Fruit fly (Drosophila melanogaster) whole organism, embryonic: ENCODE results near the gene Tomosyn.

Source experiments
- CG10267 ChIP-seq: fragments of 200-800 bp; sonication (Bioruptor generic); optimal IDR thresholded peaks from 2 replicates; lab custom pipeline; 2018; ENCODE audit warnings: missing biosample characterization, mild to moderate bottlenecking, missing genetic modification characterization, moderate library complexity
- CG10565 ChIP-seq: fragments of 200-800 bp; sonication (Bioruptor generic); optimal IDR thresholded peaks from 3 replicates; lab custom pipeline; 2016; ENCODE audit warnings: missing biosample characterization, mild to moderate bottlenecking, missing genetic modification characterization
- CG10654 ChIP-seq: fragments of 200-800 bp; sonication (Bioruptor generic); optimal IDR thresholded peaks from 2 replicates; lab custom pipeline; 2016; ENCODE audit warnings: missing biosample characterization, missing genetic modification characterization
- CG12104 ChIP-seq: fragments of 200-800 bp; sonication (Bioruptor generic); optimal IDR thresholded peaks from 3 replicates; lab custom pipeline; 2016; ENCODE audit warnings: missing biosample characterization, missing genetic modification characterization
- CG12744 ChIP-seq: fragments of 200-800 bp; sonication (Bioruptor generic); optimal IDR thresholded peaks from 2 replicates; lab custom pipeline; 2016; ENCODE audit warnings: missing biosample characterization, missing genetic modification characterization
- CG13624 ChIP-seq: fragments of 200-800 bp; sonication (Bioruptor generic); optimal IDR thresholded peaks from 2 replicates; lab custom pipeline; 2016; ENCODE audit warnings: missing biosample characterization, missing genetic modification characterization
- CG15011 ChIP-seq: fragments of 200-800 bp; sonication (Bioruptor generic); optimal IDR thresholded peaks from 3 replicates; lab custom pipeline; 2018; ENCODE audit warnings: missing biosample characterization, mild to moderate bottlenecking, missing genetic modification characterization
- CG15479 ChIP-seq: fragments of 200-800 bp; sonication (Bioruptor generic); optimal IDR thresholded peaks from 3 replicates; lab custom pipeline; 2019; ENCODE audit warnings: missing biosample characterization, mild to moderate bottlenecking, missing genetic modification characterization, moderate library complexity
- CG15514 ChIP-seq: fragments of 200-800 bp; sonication (Bioruptor generic); optimal IDR thresholded peaks from 3 replicates; lab custom pipeline; 2017; ENCODE audit warnings: missing biosample characterization, missing genetic modification characterization, mild to moderate bottlenecking, moderate library complexity, missing genetic modification reagents
- CG17361 ChIP-seq: fragments of 200-800 bp; sonication (Bioruptor generic); IDR thresholded peaks from 3 replicates; pipeline ENCODE4 v1.3.6; 2022; ENCODE audit warnings: missing biosample characterization, missing genetic modification characterization
- CG17802 ChIP-seq: fragments of 200-800 bp; sonication (Bioruptor generic); optimal IDR thresholded peaks from 2 replicates; lab custom pipeline; 2018; ENCODE audit warnings: missing biosample characterization, mild to moderate bottlenecking, missing genetic modification characterization, moderate library complexity
- CG18599 ChIP-seq: fragments of 200-800 bp; sonication (Bioruptor generic); optimal IDR thresholded peaks from 3 replicates; lab custom pipeline; 2017; ENCODE audit warnings: missing biosample characterization, missing genetic modification characterization, mild to moderate bottlenecking, moderate library complexity, missing genetic modification reagents
- CG18619 ChIP-seq: fragments of 200-800 bp; sonication (Bioruptor generic); optimal IDR thresholded peaks from 3 replicates; lab custom pipeline; 2017; ENCODE audit warnings: missing biosample characterization, mild to moderate bottlenecking, missing genetic modification characterization
- CG3163 ChIP-seq: fragments of 200-800 bp; sonication (Bioruptor generic); optimal IDR thresholded peaks from 3 replicates; lab custom pipeline; 2016; ENCODE audit warnings: missing biosample characterization, missing genetic modification characterization
- CG4820 ChIP-seq: fragments of 200-800 bp; sonication (Bioruptor generic); optimal IDR thresholded peaks from 3 replicates; lab custom pipeline; 2016; ENCODE audit warnings: missing biosample characterization, missing genetic modification characterization
- CG7839 ChIP-seq: fragments of 200-800 bp; sonication (Bioruptor generic); optimal IDR thresholded peaks from 3 replicates; lab custom pipeline; 2018; ENCODE audit warnings: missing biosample characterization, mild to moderate bottlenecking, missing genetic modification characterization, moderate library complexity
- CrebB ChIP-seq: fragments of 200-800 bp; sonication (Bioruptor generic); optimal IDR thresholded peaks from 3 replicates; lab custom pipeline; 2018; ENCODE audit warnings: missing biosample characterization, mild to moderate bottlenecking, missing genetic modification characterization
- D ChIP-seq, 2 experiments: fragments of 200-800 bp in 1 of 2; fragments of >200 bp in 1 of 2; sonication (Bioruptor generic) in 1 of 2; optimal IDR thresholded peaks; 2 replicates in 1 of 2; 3 replicates in 1 of 2; lab custom pipeline; 2017; ENCODE audit warnings: mild to moderate bottlenecking in 1 of 2, missing biosample characterization in 1 of 2, missing genetic modification characterization in 1 of 2, missing genetic modification reagents in 1 of 2
- ERR ChIP-seq: fragments of 200-800 bp; sonication (Bioruptor generic); optimal IDR thresholded peaks from 2 replicates; lab custom pipeline; 2016; ENCODE audit warnings: missing biosample characterization, missing genetic modification characterization
- Ets65A ChIP-seq: fragments of 200-800 bp; sonication (Bioruptor generic); peaks from one replicate; lab custom pipeline; 2016; ENCODE audit warnings: missing biosample characterization, missing genetic modification characterization
- Hmr ChIP-seq: fragments of 200-800 bp; sonication (Bioruptor generic); optimal IDR thresholded peaks from 3 replicates; lab custom pipeline; 2017; ENCODE audit warnings: mild to moderate bottlenecking, missing biosample characterization, missing genetic modification reagents, missing genetic modification characterization
- Hsf ChIP-seq: fragments of 200-800 bp; sonication (Bioruptor generic); optimal IDR thresholded peaks from 3 replicates; lab custom pipeline; 2016; ENCODE audit warnings: missing biosample characterization, missing genetic modification characterization
- Kr ChIP-seq: fragments of 200-800 bp; sonication (Bioruptor generic); optimal IDR thresholded peaks from 2 replicates; lab custom pipeline; 2017; ENCODE audit warnings: missing biosample characterization, mild to moderate bottlenecking, missing genetic modification characterization
- Mes4 ChIP-seq: fragments of 200-800 bp; sonication (Bioruptor generic); optimal IDR thresholded peaks from 2 replicates; lab custom pipeline; 2016; ENCODE audit warnings: missing biosample characterization, missing genetic modification characterization
- Nf-YB ChIP-seq: fragments of 200-800 bp; sonication (Bioruptor generic); optimal IDR thresholded peaks from 3 replicates; lab custom pipeline; 2019; ENCODE audit warnings: missing biosample characterization, mild to moderate bottlenecking, missing genetic modification characterization, moderate library complexity
- NfI ChIP-seq: fragments of 200-800 bp; sonication (Bioruptor generic); optimal IDR thresholded peaks from 3 replicates; lab custom pipeline; 2018; ENCODE audit warnings: missing biosample characterization, mild to moderate bottlenecking, missing genetic modification characterization, moderate library complexity
- Sin3A ChIP-seq: fragments of >200 bp; optimal IDR thresholded peaks from 2 replicates; lab custom pipeline; 2018
- Sox102F ChIP-seq: fragments of 200-800 bp; sonication (Bioruptor generic); optimal IDR thresholded peaks from 2 replicates; lab custom pipeline; 2018; ENCODE audit warnings: missing biosample characterization, mild to moderate bottlenecking, missing genetic modification characterization, moderate library complexity
- Vsx1 ChIP-seq: fragments of 200-800 bp; sonication (Bioruptor generic); optimal IDR thresholded peaks from 2 replicates; lab custom pipeline; 2017; ENCODE audit warnings: missing biosample characterization, mild to moderate bottlenecking, missing genetic modification characterization, missing genetic modification reagents
- ase ChIP-seq: fragments of 200-800 bp; sonication (Bioruptor generic); IDR thresholded peaks from 3 replicates; pipeline ENCODE4 v1.3.6; 2022; ENCODE audit warnings: missing biosample characterization, missing genetic modification characterization
- caup ChIP-seq: fragments of 200-800 bp; sonication (Bioruptor generic); optimal IDR thresholded peaks from 3 replicates; lab custom pipeline; 2017; ENCODE audit warnings: missing biosample characterization, mild to moderate bottlenecking, missing genetic modification characterization, moderate library complexity; ENCODE audit not compliant: severe bottlenecking
- cg ChIP-seq: fragments of 200-800 bp; sonication (Bioruptor generic); optimal IDR thresholded peaks from 3 replicates; lab custom pipeline; 2019; ENCODE audit warnings: missing biosample characterization, mild to moderate bottlenecking, missing genetic modification characterization, moderate library complexity
- ci ChIP-seq: fragments of 200-800 bp; sonication (Bioruptor generic); IDR thresholded peaks from 3 replicates; pipeline ENCODE4 v1.3.6; 2022; ENCODE audit warnings: missing biosample characterization, missing genetic modification characterization
- dati ChIP-seq: fragments of 200-800 bp; sonication (Bioruptor generic); IDR thresholded peaks from 2 replicates; pipeline ENCODE4 v1.3.6; 2022; ENCODE audit warnings: missing biosample characterization, missing genetic modification characterization
- dpn ChIP-seq, 2 experiments: fragments of 200-800 bp; sonication (Bioruptor generic); optimal IDR thresholded peaks; 3 replicates each; lab custom pipeline; 2016; ENCODE audit warnings: missing biosample characterization in 2 of 2, missing genetic modification characterization in 2 of 2
- dysf ChIP-seq: fragments of 200-800 bp; sonication (Bioruptor generic); IDR thresholded peaks from 3 replicates; pipeline ENCODE4 v1.3.6; 2022; ENCODE audit warnings: missing biosample characterization, missing genetic modification characterization
- en ChIP-seq: fragments of 200-800 bp; sonication (Bioruptor generic); optimal IDR thresholded peaks from 2 replicates; lab custom pipeline; 2016; ENCODE audit warnings: missing biosample characterization, missing genetic modification characterization
- fu2 ChIP-seq: fragments of 200-800 bp; sonication (Bioruptor generic); optimal IDR thresholded peaks from 2 replicates; lab custom pipeline; 2016; ENCODE audit warnings: missing biosample characterization, missing genetic modification characterization
- lmd ChIP-seq: fragments of 200-800 bp; sonication (Bioruptor generic); IDR thresholded peaks from 2 replicates; pipeline ENCODE4 v1.3.6; 2022; ENCODE audit warnings: missing biosample characterization, missing genetic modification characterization
- nau ChIP-seq: fragments of 200-800 bp; sonication (Bioruptor generic); optimal IDR thresholded peaks from 3 replicates; lab custom pipeline; 2017; ENCODE audit warnings: missing biosample characterization, mild to moderate bottlenecking, missing genetic modification characterization, missing genetic modification reagents
- prd ChIP-seq, 3 experiments: fragments of >200 bp in 2 of 3; fragments of 200-800 bp in 1 of 3; sonication (Bioruptor generic) in 1 of 3; optimal IDR thresholded peaks in 2 of 3; IDR thresholded peaks in 1 of 3; 2 replicates in 2 of 3; 3 replicates in 1 of 3; pipeline versions ENCODE4 v1.3.6 to Lab custom; 2017 to 2022; ENCODE audit warnings: missing biosample characterization in 1 of 3, missing genetic modification characterization in 1 of 3
- sd ChIP-seq: fragments of 200-800 bp; sonication (Bioruptor generic); optimal IDR thresholded peaks from 3 replicates; lab custom pipeline; 2018; ENCODE audit warnings: missing biosample characterization, mild to moderate bottlenecking, missing genetic modification characterization, moderate library complexity
- sim ChIP-seq: fragments of 200-800 bp; sonication (Bioruptor generic); IDR thresholded peaks from 2 replicates; pipeline ENCODE4 v1.3.6; 2022; ENCODE audit warnings: missing biosample characterization, missing genetic modification characterization
- sna ChIP-seq: fragments of 200-800 bp; sonication (Bioruptor generic); IDR thresholded peaks from 2 replicates; pipeline ENCODE4 v1.3.6; 2022; ENCODE audit warnings: missing biosample characterization, missing genetic modification characterization; ENCODE audit not compliant: partially characterized antibody
- sqz ChIP-seq: fragments of 200-800 bp; sonication (Bioruptor generic); optimal IDR thresholded peaks from 3 replicates; lab custom pipeline; 2018; ENCODE audit warnings: missing biosample characterization, mild to moderate bottlenecking, missing genetic modification characterization
- trh ChIP-seq: fragments of 200-800 bp; sonication (Bioruptor generic); optimal IDR thresholded peaks from 2 replicates; lab custom pipeline; 2016; ENCODE audit warnings: missing biosample characterization, missing genetic modification characterization
- wek ChIP-seq: fragments of 200-800 bp; sonication (Bioruptor generic); optimal IDR thresholded peaks from 3 replicates; lab custom pipeline; 2018; ENCODE audit warnings: missing biosample characterization, mild to moderate bottlenecking, missing genetic modification characterization, moderate library complexity

Tomosyn gene

DNA sequence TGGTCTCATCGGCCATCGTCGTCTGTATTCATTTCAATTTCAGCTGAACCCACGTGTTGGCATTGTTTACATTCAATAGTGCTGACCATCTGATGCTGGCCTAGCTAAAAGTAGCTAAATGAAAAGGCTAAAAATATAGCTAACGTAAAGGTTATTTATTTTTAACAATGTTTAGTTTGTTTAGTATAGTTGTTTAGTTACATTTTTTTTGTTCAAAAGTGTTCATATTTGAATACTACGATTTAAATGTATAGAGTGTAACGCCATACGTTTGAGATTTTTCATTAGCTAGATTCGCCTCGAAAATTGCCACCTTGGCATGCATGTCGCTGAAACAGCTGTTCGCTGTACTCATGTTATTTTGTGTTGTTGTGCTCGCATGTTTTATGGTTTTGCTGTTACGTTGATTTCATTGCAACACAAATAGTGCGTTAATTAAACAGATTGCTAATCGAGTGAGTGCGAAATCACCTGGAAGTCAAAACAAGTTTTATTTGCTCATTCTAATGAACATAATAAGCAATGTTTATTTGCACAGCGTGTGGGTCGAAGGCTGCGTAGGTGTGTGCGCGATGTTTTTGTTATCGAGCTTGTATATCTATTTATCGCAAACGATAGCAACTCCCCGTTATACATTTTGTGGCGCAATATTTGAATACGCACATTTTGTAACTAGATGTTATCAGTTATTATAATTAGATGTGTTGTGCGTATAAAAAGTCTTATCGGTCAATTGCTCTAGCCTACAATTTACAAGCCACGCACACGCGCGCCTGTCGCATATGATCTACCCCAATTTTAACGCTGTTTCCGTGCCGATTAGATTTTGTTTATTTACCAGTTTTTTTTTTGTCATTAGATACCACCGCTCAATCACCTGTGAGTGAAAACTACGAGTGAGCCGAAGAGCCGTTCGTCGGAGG lies 19.6 kb upstream of the Tomosyn start, which contains the start of the genes CG1463 and Fpgs1 (continued):
- TF ChIP-seq en (GFP tag; lab: Kevin White, UChicago) (no peak), CG17361 (GFP tag; lab: Robert Waterston, UW) (no peak), CG7839 (no peak), ase (no peak), ci (GFP tag; lab: Robert Waterston, UW) (no peak), CG10654 (no peak), CG10267 (tag; lab: Kevin White, UChicago) (peak; percentile 28), prd (optimal IDR thresholded peaks at IDR 0.05; lab: Kevin White, UChicago) (no peak), prd (GFP tag; IDR thresholded peaks at IDR 0.05; lab: Robert Waterston, UW) (peak; percentile 38; the same call in 1 of the 3 replicates), CG12104 (GFP tag; lab: Kevin White, UChicago) (no peak), nau (GFP tag; lab: Kevin White, UChicago) (no peak), NfI (GFP tag; lab: Kevin White, UChicago) (no peak), dysf (GFP tag; lab: Robert Waterston, UW) (peak; percentile 44; the same call in 2 of the 3 replicates), Vsx1 (GFP tag; lab: Kevin White, UChicago) (no peak), CG3163 (GFP tag; lab: Kevin White, UChicago) (no peak), CG18619 (no peak), sim (no peak), lmd (peak; percentile 47; the same call in 1 of the 2 replicates), CG18599 (GFP tag; lab: Kevin White, UChicago) (no peak), CG17802 (tag; lab: Kevin White, UChicago) (no peak), fu2 (GFP tag; lab: Kevin White, UChicago) (peak; percentile 53), CG4820 (GFP tag; lab: Kevin White, UChicago) (no peak), dpn (GFP tag; optimal IDR thresholded peaks at IDR 0.05; lab: Kevin White, UChicago) (peak in 1 of 2 experiments; percentile 8), CG10565 (no peak), CG15479 (GFP tag; lab: Kevin White, UChicago) (peak; percentile 66), sd (tag; lab: Kevin White, UChicago) (peak; percentile 59), Sox102F (no peak), Mes4 (GFP tag; lab: Kevin White, UChicago) (no peak), sqz (GFP tag; lab: Kevin White, UChicago) (peak; percentile 47), Nf-YB (GFP tag; lab: Kevin White, UChicago) (no peak), caup (GFP tag; lab: Kevin White, UChicago) (peak; percentile 21), wek (GFP tag; lab: Kevin White, UChicago) (no peak), D (optimal IDR thresholded peaks at IDR 0.05; lab: Kevin White, UChicago) (no peak), D (GFP tag; optimal IDR thresholded peaks at IDR 0.05; lab: Kevin White, UChicago) (no peak), CG13624 (peak; percentile 17), trh (GFP tag; lab: Kevin White, UChicago) (no peak), Ets65A (peak; percentile 77), Hsf (peak; percentile 3), ERR (GFP tag; lab: Kevin White, UChicago) (no peak), Kr (no peak), CG12744 (GFP tag; lab: Kevin White, UChicago) (no peak), CrebB (tag; lab: Kevin White, UChicago) (no peak), Sin3A (lab: Kevin White, UChicago) (peak; percentile 40), sna (GFP tag; lab: Robert Waterston, UW) (0 out of 2 replicates have a peak, but pooled peaks have one; percentile 36), Hmr (no peak), CG15011 (GFP tag; lab: Kevin White, UChicago) (no peak), CG15514 (GFP tag; lab: Kevin White, UChicago) (peak; percentile 35), dati (GFP tag; lab: Robert Waterston, UW) (no peak), cg (GFP tag; lab: Kevin White, UChicago) (peak; percentile 71)
